Fruit fly (Drosophila melanogaster) whole organism, embryonic: ENCODE data around the gene Vsx1.

Source experiments
- CG12391 ChIP-seq: fragments of 200-800 bp; sonication (Bioruptor generic); optimal IDR thresholded peaks from 3 replicates; lab custom pipeline; 2018; ENCODE audit warnings: missing biosample characterization, mild to moderate bottlenecking, missing genetic modification characterization, moderate library complexity
- Meics ChIP-seq: fragments of 200-800 bp; sonication (Bioruptor generic); optimal IDR thresholded peaks from 2 replicates; lab custom pipeline; 2017; ENCODE audit warnings: missing biosample characterization, mild to moderate bottlenecking, missing genetic modification characterization
- ab ChIP-seq: fragments of 200-800 bp; sonication (Bioruptor generic); optimal IDR thresholded peaks from 2 replicates; lab custom pipeline; 2016; ENCODE audit warnings: missing biosample characterization, missing genetic modification characterization
- ap ChIP-seq: fragments of 200-800 bp; sonication (Bioruptor generic); IDR thresholded peaks from 2 replicates; pipeline ENCODE4 v1.3.6; 2022; ENCODE audit warnings: missing biosample characterization, missing genetic modification characterization
- nau ChIP-seq: fragments of 200-800 bp; sonication (Bioruptor generic); optimal IDR thresholded peaks from 3 replicates; lab custom pipeline; 2017; ENCODE audit warnings: missing biosample characterization, mild to moderate bottlenecking, missing genetic modification characterization, missing genetic modification reagents

DNA sequence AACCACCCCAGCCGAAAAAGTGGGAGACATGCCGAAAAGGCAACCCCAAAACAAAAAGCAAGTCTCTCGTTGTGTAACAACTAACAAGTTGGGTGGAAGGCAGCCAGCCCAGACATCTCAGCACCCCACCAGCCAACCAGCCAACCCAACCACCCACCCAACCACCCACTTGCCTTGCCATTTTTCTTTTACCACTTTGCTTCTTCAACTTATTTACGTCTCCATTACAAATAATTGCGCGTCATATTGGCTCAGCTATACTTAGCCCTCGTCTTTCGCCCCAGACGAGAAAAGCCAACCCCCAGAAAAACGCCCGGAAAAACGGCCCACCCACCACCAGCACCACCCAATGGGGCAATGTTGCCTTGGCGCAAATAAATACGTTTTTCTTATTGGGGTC is 8.3 kb downstream of the Vsx1 start:
- TF ChIP-seq nau (GFP tag; lab: Kevin White, UChicago): no peak
- no peak for TF ChIP-seq ab (GFP tag; lab: Kevin White, UChicago)
- no peak for TF ChIP-seq ap
- no peak for TF ChIP-seq Meics
- TF ChIP-seq CG12391 (tag; lab: Kevin White, UChicago): no peak
